Fruit fly (Drosophila melanogaster): ENCODE measurements around the gene ApepP.

- TF ChIP-seq p53 (GFP tag; optimal IDR thresholded peaks at IDR 0.05): no peak
- no peak for TF ChIP-seq dmrt99B (tag; optimal IDR thresholded peaks at IDR 0.05)
Measured at dm6 chr2L:16888574-16889376, 21.4 kb downstream of the ApepP start.
